Worm (Caenorhabditis elegans) whole organism, L2 larva: ENCODE results near the gene K08F4.5.

Source experiments
- C34F6.9 ChIP-seq: fragments of 150-350 bp; optimal IDR thresholded peaks from 2 replicates; lab custom pipeline; 2014; ENCODE audit warnings: missing biosample characterization, missing genetic modification characterization
- F13H6.1 ChIP-seq: sonication (generic microtip); optimal IDR thresholded peaks from 2 replicates; lab custom pipeline; 2016; ENCODE audit warnings: missing genetic modification characterization, missing compliant biosample characterization
- R02D3.7 ChIP-seq: fragments of 150-350 bp; optimal IDR thresholded peaks from 2 replicates; lab custom pipeline; 2014; ENCODE audit warnings: missing biosample characterization, missing genetic modification characterization
- Y55F3AM.14 ChIP-seq: fragments of 200-800 bp; sonication (Bioruptor generic); optimal IDR thresholded peaks from 2 replicates; lab custom pipeline; 2018; ENCODE audit warnings: mild to moderate bottlenecking, missing genetic modification characterization, missing compliant biosample characterization
- ZK546.5 ChIP-seq: sonication (generic microtip); optimal IDR thresholded peaks from 2 replicates; lab custom pipeline; 2017; ENCODE audit warnings: missing biosample characterization, missing genetic modification characterization
- alr-1 ChIP-seq: fragments of 150-350 bp; optimal IDR thresholded peaks from 2 replicates; lab custom pipeline; 2014; ENCODE audit warnings: missing biosample characterization, missing genetic modification characterization
- aly-2 ChIP-seq: fragments of 150-350 bp; optimal IDR thresholded peaks from 2 replicates; lab custom pipeline; 2014; ENCODE audit warnings: missing biosample characterization, missing genetic modification characterization
- ama-1 ChIP-seq: fragments of 150-350 bp; optimal IDR thresholded peaks from 2 replicates; lab custom pipeline; 2018; ENCODE audit warnings: inconsistent platforms
- blmp-1 ChIP-seq: sonication (generic microtip); optimal IDR thresholded peaks from 2 replicates; lab custom pipeline; 2017; ENCODE audit warnings: missing genetic modification characterization, mild to moderate bottlenecking, missing compliant biosample characterization, antibody characterized with exemption, moderate library complexity; ENCODE audit not compliant: insufficient read depth
- ceh-16 ChIP-seq: fragments of 150-350 bp; optimal IDR thresholded peaks from 2 replicates; lab custom pipeline; 2014; ENCODE audit warnings: missing biosample characterization, missing genetic modification characterization
- ceh-82 ChIP-seq: fragments of 150-350 bp; optimal IDR thresholded peaks from 2 replicates; lab custom pipeline; 2014; ENCODE audit warnings: missing biosample characterization, missing genetic modification characterization
- crh-2 ChIP-seq: sonication (generic microtip); optimal IDR thresholded peaks from 2 replicates; lab custom pipeline; 2017; ENCODE audit warnings: missing biosample characterization, missing genetic modification characterization
- dmd-4 ChIP-seq: sonication (generic microtip); optimal IDR thresholded peaks from 2 replicates; lab custom pipeline; 2017; ENCODE audit warnings: missing biosample characterization, missing genetic modification characterization
- elt-1 ChIP-seq: fragments of 150-350 bp; optimal IDR thresholded peaks from 2 replicates; lab custom pipeline; 2014; ENCODE audit warnings: missing biosample characterization, missing genetic modification characterization
- elt-3 ChIP-seq: sonication (generic microtip); optimal IDR thresholded peaks from 2 replicates; lab custom pipeline; 2017; ENCODE audit warnings: missing biosample characterization, missing genetic modification characterization
- fos-1 ChIP-seq: fragments of 150-350 bp; optimal IDR thresholded peaks from 2 replicates; lab custom pipeline; 2014; ENCODE audit warnings: missing biosample characterization, missing genetic modification characterization
- lin-11 ChIP-seq: fragments of 150-350 bp; sonication (generic microtip); optimal IDR thresholded peaks from 2 replicates; lab custom pipeline; 2014; ENCODE audit warnings: missing biosample characterization, missing genetic modification characterization, inconsistent platforms, mixed read lengths
- lin-13 ChIP-seq: fragments of 150-350 bp; optimal IDR thresholded peaks from 2 replicates; lab custom pipeline; 2014; ENCODE audit warnings: missing biosample characterization, missing genetic modification reagents, missing genetic modification characterization
- lin-39 ChIP-seq: fragments of 150-350 bp; optimal IDR thresholded peaks from 2 replicates; lab custom pipeline; 2014; ENCODE audit warnings: missing biosample characterization, missing genetic modification reagents, missing genetic modification characterization
- mab-5 ChIP-seq: fragments of 150-350 bp; optimal IDR thresholded peaks from 2 replicates; lab custom pipeline; 2014; ENCODE audit warnings: missing biosample characterization, missing genetic modification characterization
- mbf-1 ChIP-seq: sonication (generic microtip); optimal IDR thresholded peaks from 2 replicates; lab custom pipeline; 2017; ENCODE audit warnings: missing biosample characterization, missing genetic modification characterization
- mdl-1 ChIP-seq, 2 experiments: fragments of 150-350 bp in 1 of 2; sonication (generic microtip) in 1 of 2; optimal IDR thresholded peaks; 2 replicates each; lab custom pipeline; 2017; ENCODE audit warnings: missing biosample characterization in 2 of 2, missing genetic modification characterization in 2 of 2
- nhr-10 ChIP-seq: sonication (generic microtip); optimal IDR thresholded peaks from 2 replicates; lab custom pipeline; 2017; ENCODE audit warnings: missing biosample characterization, missing genetic modification characterization
- nhr-12 ChIP-seq: fragments of 150-350 bp; optimal IDR thresholded peaks from 2 replicates; lab custom pipeline; 2014; ENCODE audit warnings: missing biosample characterization, missing genetic modification characterization
- nhr-21 ChIP-seq: fragments of 150-350 bp; optimal IDR thresholded peaks from 2 replicates; lab custom pipeline; 2014; ENCODE audit warnings: missing biosample characterization, missing genetic modification characterization
- nhr-23 ChIP-seq: fragments of 150-350 bp; optimal IDR thresholded peaks from 2 replicates; lab custom pipeline; 2014; ENCODE audit warnings: missing biosample characterization, missing genetic modification reagents, missing genetic modification characterization
- nhr-237 ChIP-seq: fragments of 150-350 bp; optimal IDR thresholded peaks from 2 replicates; lab custom pipeline; 2014; ENCODE audit warnings: missing biosample characterization, missing genetic modification characterization
- nhr-25 ChIP-seq: fragments of 150-350 bp; sonication (generic microtip); optimal IDR thresholded peaks from 3 replicates; lab custom pipeline; 2014; ENCODE audit warnings: missing biosample characterization, missing genetic modification characterization
- nhr-6 ChIP-seq: fragments of 150-350 bp; optimal IDR thresholded peaks from 2 replicates; lab custom pipeline; 2014; ENCODE audit warnings: missing biosample characterization, missing genetic modification characterization
- peb-1 ChIP-seq: fragments of 150-350 bp; optimal IDR thresholded peaks from 2 replicates; lab custom pipeline; 2014; ENCODE audit warnings: missing biosample characterization, missing genetic modification characterization
- sem-4 ChIP-seq: fragments of 150-350 bp; optimal IDR thresholded peaks from 2 replicates; lab custom pipeline; 2014; ENCODE audit warnings: missing biosample characterization, missing genetic modification reagents, missing genetic modification characterization
- skn-1 ChIP-seq: sonication (generic microtip); optimal IDR thresholded peaks from 2 replicates; lab custom pipeline; 2017; ENCODE audit warnings: missing biosample characterization, missing genetic modification characterization
- sma-3 ChIP-seq: sonication (generic microtip); optimal IDR thresholded peaks from 2 replicates; lab custom pipeline; 2016; ENCODE audit warnings: missing genetic modification reagents, missing genetic modification characterization, missing compliant biosample characterization
- sma-9 ChIP-seq, 2 experiments: fragments of 150-350 bp in 1 of 2; sonication (generic microtip) in 1 of 2; optimal IDR thresholded peaks; 2 replicates each; lab custom pipeline; 2014 to 2016; ENCODE audit warnings: missing genetic modification characterization in 2 of 2, mild to moderate bottlenecking in 1 of 2, missing biosample characterization in 1 of 2, missing compliant biosample characterization in 1 of 2, missing genetic modification reagents in 1 of 2, moderate library complexity in 1 of 2
- snpc-4 ChIP-seq: fragments of 150-350 bp; optimal IDR thresholded peaks from 2 replicates; lab custom pipeline; 2014; ENCODE audit warnings: missing biosample characterization, missing genetic modification characterization
- unc-39 ChIP-seq: fragments of 150-350 bp; optimal IDR thresholded peaks from 2 replicates; lab custom pipeline; 2014; ENCODE audit warnings: missing biosample characterization, missing genetic modification characterization
- unc-55 ChIP-seq: fragments of 150-350 bp; sonication (generic microtip); optimal IDR thresholded peaks from 3 replicates; lab custom pipeline; 2014; ENCODE audit warnings: missing biosample characterization, missing genetic modification reagents, missing genetic modification characterization
- unc-62 ChIP-seq: fragments of 150-350 bp; optimal IDR thresholded peaks from 2 replicates; lab custom pipeline; 2014; ENCODE audit warnings: missing biosample characterization, missing genetic modification reagents, missing genetic modification characterization
- zag-1 ChIP-seq: fragments of 150-350 bp; optimal IDR thresholded peaks from 2 replicates; lab custom pipeline; 2014; ENCODE audit warnings: missing biosample characterization, missing genetic modification characterization
- ztf-1 ChIP-seq: fragments of 200-800 bp; sonication (Bioruptor generic); conservative IDR thresholded peaks from 2 replicates; pipeline ENCODE4 v1.3.6; 2022; ENCODE audit warnings: missing genetic modification characterization, missing compliant biosample characterization
- ztf-11 ChIP-seq: sonication (generic microtip); optimal IDR thresholded peaks from 2 replicates; lab custom pipeline; 2017; ENCODE audit warnings: missing biosample characterization, missing genetic modification characterization
- ztf-4 ChIP-seq: fragments of 150-350 bp; optimal IDR thresholded peaks from 2 replicates; lab custom pipeline; 2014; ENCODE audit warnings: missing biosample characterization, missing genetic modification characterization

The K08F4.5 gene

ce11 chrIV:10157489-10158088 is 21.9 kb upstream of the K08F4.5 start, which contains the start of gene ttr-53:
ttr-53 (plus strand) TSS chrIV:10158038.
- TF ChIP-seq nhr-237 (tag; lab: Kevin White, UChicago): no peak
- no peak for TF ChIP-seq sma-3
- no peak for TF ChIP-seq lin-11 (tag; lab: Kevin White, UChicago)
- no peak for TF ChIP-seq nhr-23 (tag; lab: Kevin White, UChicago)
- no peak for TF ChIP-seq unc-39 (tag; lab: Kevin White, UChicago)
- no peak for TF ChIP-seq dmd-4
- no peak for TF ChIP-seq lin-13 (GFP tag; lab: Kevin White, UChicago)
- TF ChIP-seq mbf-1 (tag; lab: Kevin White, UChicago): no peak

DNA sequence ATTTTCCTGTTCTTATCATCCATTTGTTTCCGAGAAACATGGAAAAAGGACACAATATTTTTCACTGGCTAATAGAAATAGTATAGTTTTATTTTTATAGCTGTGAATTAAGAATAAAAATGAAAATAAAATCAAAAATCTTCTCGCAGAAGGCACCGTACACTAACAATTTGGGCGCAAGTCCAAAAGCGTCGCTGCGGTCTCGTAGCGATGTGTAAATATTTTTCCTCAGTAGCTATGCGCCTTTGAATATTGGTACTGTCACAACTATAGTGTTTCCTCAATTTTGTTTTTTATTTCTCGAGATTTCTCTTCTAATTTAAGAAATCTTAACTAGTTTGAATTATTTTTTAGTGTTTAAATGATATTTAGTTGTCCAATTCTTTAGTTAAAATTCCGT is 21.3 kb upstream of the K08F4.5 start:
- TF ChIP-seq alr-1 (tag; lab: Kevin White, UChicago): no peak
- no peak for TF ChIP-seq unc-62
- no peak for TF ChIP-seq ZK546.5 (tag; lab: Kevin White, UChicago)
- TF ChIP-seq elt-3 (tag; lab: Kevin White, UChicago): no peak
- TF ChIP-seq R02D3.7 (tag; lab: Kevin White, UChicago): no peak
- no peak for TF ChIP-seq ceh-16 (tag; lab: Kevin White, UChicago)

DNA sequence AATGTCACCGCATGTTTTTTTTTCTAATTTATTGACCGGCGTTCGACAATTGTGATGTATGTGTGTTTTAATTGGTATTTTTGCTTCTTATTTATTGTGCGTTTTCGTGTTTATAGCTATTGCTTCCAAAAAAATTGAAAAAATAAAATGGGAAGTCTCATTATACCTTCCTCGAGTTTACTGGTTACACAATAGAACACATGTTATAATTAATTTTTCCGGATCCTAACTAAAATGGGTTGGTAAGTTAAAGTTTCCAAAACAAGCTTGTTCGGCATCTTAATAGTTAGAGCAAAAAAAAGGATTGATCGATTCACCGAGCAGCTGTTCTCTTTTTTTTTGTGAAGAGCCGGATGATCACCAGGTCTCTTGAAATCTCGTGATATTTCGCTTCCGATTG is 19.8 kb upstream of the K08F4.5 start, which contains the start of gene ttr-54:
ttr-54 (plus strand) TSS at position 301 of the 400 bp plus-strand sequence.
- TF ChIP-seq sem-4 (tag; lab: Kevin White, UChicago) (no peak), mab-5 (tag; lab: Kevin White, UChicago) (no peak), mbf-1 (tag; lab: Kevin White, UChicago) (no peak), ceh-82 (no peak)

ce11 chrIV:10153479-10153878 is 17.8 kb upstream of the K08F4.5 start:
- no peak for TF ChIP-seq skn-1 (tag; lab: Kevin White, UChicago)
- no peak for TF ChIP-seq dmd-4
- TF ChIP-seq mbf-1 (tag; lab: Kevin White, UChicago): no peak
- no peak for TF ChIP-seq F13H6.1
- no peak for TF ChIP-seq crh-2 (tag; lab: Kevin White, UChicago)

ce11 chrIV:10151439-10151997 is 15.8 kb upstream of the K08F4.5 start, which contains the start of gene copg-1:
copg-1 (plus strand) TSS chrIV:10151947.
- peak; percentile 5 for TF ChIP-seq fos-1 (tag; lab: Kevin White, UChicago)
- no peak for TF ChIP-seq dmd-4
- TF ChIP-seq sem-4 (tag; lab: Kevin White, UChicago): no peak
- peak; percentile 57 for TF ChIP-seq lin-13 (GFP tag; lab: Kevin White, UChicago)
- no peak for TF ChIP-seq unc-39 (tag; lab: Kevin White, UChicago)
- no peak for TF ChIP-seq ztf-11 (tag; lab: Kevin White, UChicago)
- no peak for TF ChIP-seq ceh-16 (tag; lab: Kevin White, UChicago)
- no peak for TF ChIP-seq ceh-82
- TF ChIP-seq ztf-4 (tag; lab: Kevin White, UChicago): no peak
- TF ChIP-seq nhr-23 (tag; lab: Kevin White, UChicago): no peak
- peak; percentile 73 for TF ChIP-seq unc-55 (GFP tag; lab: Kevin White, UChicago)
- no peak for TF ChIP-seq lin-39 (tag; lab: Kevin White, UChicago)
- no peak for TF ChIP-seq ama-1 (lab: Kevin White, UChicago)
- TF ChIP-seq alr-1 (tag; lab: Kevin White, UChicago): no peak
- TF ChIP-seq mab-5 (tag; lab: Kevin White, UChicago): no peak
- peak; percentile 35 for TF ChIP-seq nhr-25 (tag; lab: Kevin White, UChicago)
- TF ChIP-seq mbf-1 (tag; lab: Kevin White, UChicago): no peak
- TF ChIP-seq blmp-1 (tag; lab: Kevin White, UChicago): no peak
- TF ChIP-seq aly-2 (tag; lab: Kevin White, UChicago): no peak
- TF ChIP-seq sma-9 (GFP tag; optimal IDR thresholded peaks at IDR 0.05; lab: Kevin White, UChicago): peak; percentile 69
- no peak for TF ChIP-seq sma-9 (tag; optimal IDR thresholded peaks at IDR 0.05; lab: Kevin White, UChicago)
- TF ChIP-seq zag-1 (tag; lab: Kevin White, UChicago): no peak
- no peak for TF ChIP-seq Y55F3AM.14 (GFP tag; lab: Kevin White, UChicago)
- no peak for TF ChIP-seq nhr-6 (tag; lab: Kevin White, UChicago)
- TF ChIP-seq peb-1 (tag; lab: Kevin White, UChicago): no peak
- TF ChIP-seq F13H6.1: peak; percentile 25
- TF ChIP-seq nhr-12 (tag; lab: Kevin White, UChicago): no peak
- no peak for TF ChIP-seq skn-1 (tag; lab: Kevin White, UChicago)
- TF ChIP-seq nhr-10 (tag; lab: Kevin White, UChicago): no peak
- no peak for TF ChIP-seq nhr-21 (tag; lab: Kevin White, UChicago)
- TF ChIP-seq ztf-1: no peak
- no peak for TF ChIP-seq lin-11 (tag; lab: Kevin White, UChicago)
- TF ChIP-seq C34F6.9: peak; percentile 75
- TF ChIP-seq nhr-237 (tag; lab: Kevin White, UChicago): no peak
- no peak for TF ChIP-seq elt-3 (tag; lab: Kevin White, UChicago)
- no peak for TF ChIP-seq mdl-1 (tag; optimal IDR thresholded peaks at IDR 0.05; lab: Kevin White, UChicago)
- TF ChIP-seq sma-3: peak; percentile 22
- TF ChIP-seq elt-1 (tag; lab: Kevin White, UChicago): no peak
- peak; percentile 97 for TF ChIP-seq crh-2 (tag; lab: Kevin White, UChicago)
- TF ChIP-seq snpc-4 (tag; lab: Kevin White, UChicago): no peak
